Worm (Caenorhabditis elegans): ENCODE measurements around the gene fbxa-30.
A peak's percentile ranks its signal among the peaks of the same experiment; 100 is the strongest.

The fbxa-30 gene

DNA sequence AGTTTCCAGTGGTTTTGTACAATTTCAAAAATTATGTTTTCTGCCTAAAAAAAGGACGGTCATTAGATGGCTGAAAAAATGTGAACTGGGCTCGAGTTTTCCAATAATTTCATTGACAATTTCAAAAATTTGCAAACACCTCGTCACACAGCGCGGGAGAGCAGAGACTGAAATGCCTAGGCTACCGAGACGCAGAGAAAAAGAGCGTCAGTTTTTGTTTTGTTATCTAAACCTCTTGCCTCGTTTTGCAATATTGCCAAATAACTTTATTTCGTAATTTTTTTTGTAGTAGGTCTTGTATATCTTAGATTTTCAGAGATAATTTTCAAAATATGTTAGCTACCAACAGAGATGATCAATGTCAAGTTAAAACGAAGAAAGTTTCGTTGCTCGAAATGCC, 32.2 kb downstream of the fbxa-30 start, which contains the start of gene fbxa-63:
Gene fbxa-63 (plus strand): TSS at position 310 of the 400 bp plus-strand sequence.
- peak; percentile 71; the same call in 1 of the 2 replicates for TF ChIP-seq cebp-1 (GFP tag; IDR thresholded peaks at IDR 0.05)
- TF ChIP-seq cebp-1 (tag; optimal IDR thresholded peaks at IDR 0.05), result peak; percentile 93
- no peak for TF ChIP-seq zfh-2 (GFP tag; conservative IDR thresholded peaks at IDR 0.05)
- no peak for TF ChIP-seq snpc-4 (GFP tag; optimal IDR thresholded peaks at IDR 0.05)
- no peak for TF ChIP-seq snpc-4 (tag; optimal IDR thresholded peaks at IDR 0.05)
- TF ChIP-seq hmg-1.2 (GFP tag; IDR thresholded peaks at IDR 0.05), result peak; percentile 68; the same call in 1 of the 2 replicates
- no peak for TF ChIP-seq B0261.1 (tag; optimal IDR thresholded peaks at IDR 0.05)
- TF ChIP-seq athp-1 (tag; optimal IDR thresholded peaks at IDR 0.05), result no peak
- TF ChIP-seq zim-3 (tag; optimal IDR thresholded peaks at IDR 0.05), result no peak
- TF ChIP-seq ama-1 (optimal IDR thresholded peaks at IDR 0.05), result no peak
- TF ChIP-seq ama-1 (GFP tag; optimal IDR thresholded peaks at IDR 0.05), result no peak
- TF ChIP-seq attf-5 (GFP tag; optimal IDR thresholded peaks at IDR 0.05), result peak; percentile 57

DNA sequence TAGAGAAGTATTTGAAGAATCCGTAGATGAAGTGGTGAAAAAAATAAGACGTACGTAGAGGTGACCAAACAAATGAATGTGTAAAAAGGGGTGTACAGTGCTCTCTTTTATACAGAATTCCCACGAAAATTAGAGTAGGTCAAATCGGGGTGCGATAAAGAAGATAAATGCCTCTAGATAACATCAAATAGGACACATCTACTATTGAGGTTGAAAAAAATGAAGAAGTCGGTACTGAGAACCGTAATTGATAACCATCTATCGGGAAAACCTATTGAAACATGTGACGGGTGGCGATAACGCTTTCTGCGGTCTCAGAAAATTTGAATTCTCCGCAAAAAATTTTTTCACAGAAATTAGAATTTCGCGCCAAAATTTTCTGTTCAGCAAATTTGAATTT, 36.7 kb downstream of the fbxa-30 start, which contains the start of gene fbxa-61:
Gene fbxa-61 (plus strand): TSS at position 345 of the 400 bp plus-strand sequence.
- TF ChIP-seq C17E4.6 (GFP tag; IDR thresholded peaks at IDR 0.05) (no peak), rec-8 (tag; optimal IDR thresholded peaks at IDR 0.05) (no peak), ceh-100 (GFP tag; IDR thresholded peaks at IDR 0.05) (no peak), nfyb-1 (GFP tag; IDR thresholded peaks at IDR 0.05) (no peak)

DNA sequence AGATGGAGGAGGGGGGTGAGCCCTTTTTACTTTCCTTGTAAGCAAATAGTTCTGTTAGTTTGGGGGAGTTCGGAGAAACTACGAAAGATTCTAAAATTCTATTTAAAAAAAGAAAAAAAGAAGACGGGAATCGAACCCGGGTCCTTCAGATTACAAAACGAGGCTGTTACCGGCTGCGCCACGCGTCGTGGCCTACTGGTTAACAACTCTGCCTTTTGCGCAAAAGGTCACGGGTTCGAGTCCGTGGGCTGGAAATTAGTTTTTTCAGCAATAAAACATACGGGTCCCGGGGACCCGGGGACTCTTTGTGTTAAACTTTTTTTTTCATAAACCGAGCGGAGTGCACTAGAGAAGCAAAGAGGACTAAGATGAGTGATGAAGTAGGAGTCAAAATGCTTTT, 44.2 kb downstream of the fbxa-30 start:
- TF ChIP-seq D2030.7 (GFP tag; IDR thresholded peaks at IDR 0.05) (peak; percentile 39; the same call in 1 of the 2 replicates), zfh-2 (GFP tag; conservative IDR thresholded peaks at IDR 0.05) (0 out of 2 replicates have a peak, but pooled peaks have one; percentile 23), mel-28 (tag; optimal IDR thresholded peaks at IDR 0.05; ENCODE audit: borderline replicate concordance) (no peak), F10E7.11 (tag; optimal IDR thresholded peaks at IDR 0.05) (no peak), nhr-120 (GFP tag; IDR thresholded peaks at IDR 0.05) (no peak), pbrm-1 (GFP tag; IDR thresholded peaks at IDR 0.05) (peak; percentile 70)

DNA sequence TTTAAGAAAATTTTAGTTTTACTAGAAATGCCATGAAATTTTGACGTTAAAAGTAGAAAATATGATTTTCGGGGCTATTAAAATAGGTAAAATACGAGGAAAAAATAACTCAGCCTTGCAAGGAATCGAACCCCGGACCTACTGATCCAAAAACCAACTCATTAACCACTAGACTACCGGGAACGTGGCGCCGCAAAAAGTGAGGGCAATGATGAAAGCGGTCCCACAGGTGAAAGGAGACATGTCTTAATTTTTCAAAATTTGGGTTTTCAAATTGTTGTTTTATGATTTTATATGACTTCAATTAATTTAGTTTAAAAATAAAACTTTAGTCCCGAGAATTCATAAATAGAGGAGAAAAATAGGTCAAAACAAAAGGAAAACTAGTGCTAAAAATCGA, 44.7 kb downstream of the fbxa-30 start:
- TF ChIP-seq tbp1 (GFP tag; optimal IDR thresholded peaks at IDR 0.05) (peak; percentile 82), rpc-1 (optimal IDR thresholded peaks at IDR 0.05) (peak; percentile 13), rpc-1 (tag; optimal IDR thresholded peaks at IDR 0.05) (peak; percentile 60), C06A6.2 (GFP tag; conservative IDR thresholded peaks at IDR 0.05) (no peak), mcd-1 (GFP tag; IDR thresholded peaks at IDR 0.05) (no peak), B0261.1 (tag; optimal IDR thresholded peaks at IDR 0.05) (peak; percentile 65)

DNA sequence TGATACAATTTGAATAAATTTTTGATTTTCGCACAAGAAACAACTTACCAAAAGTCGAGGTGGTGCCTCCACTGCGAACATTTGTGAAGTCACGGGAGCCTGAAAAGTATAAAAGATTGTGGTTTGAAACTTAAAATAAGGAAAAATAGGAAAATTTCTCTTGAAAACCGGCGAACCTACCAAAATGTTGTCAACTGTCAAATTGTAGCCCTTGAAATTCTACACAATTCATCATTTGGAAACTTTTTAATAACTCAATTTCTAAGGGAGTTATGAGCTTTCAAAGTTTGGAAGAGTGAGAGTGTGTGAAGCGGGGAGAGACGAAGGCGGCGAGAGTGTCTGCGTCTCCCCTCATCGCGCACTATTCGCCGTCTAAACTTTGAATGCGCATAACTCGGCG, 45.2 kb downstream of the fbxa-30 start, which contains the start of gene pes-4:
Gene pes-4 (minus strand): TSS at position 101 of the 400 bp plus-strand sequence.
- TF ChIP-seq ztf-22 (GFP tag; optimal IDR thresholded peaks at IDR 0.05) (no peak), Y79H2A.3 (GFP tag; conservative IDR thresholded peaks at IDR 0.05) (no peak), Y95B8A.8 (GFP tag; IDR thresholded peaks at IDR 0.05) (no peak), hmg-1.2 (GFP tag; IDR thresholded peaks at IDR 0.05) (peak; percentile 46; the same call in 1 of the 2 replicates)

DNA sequence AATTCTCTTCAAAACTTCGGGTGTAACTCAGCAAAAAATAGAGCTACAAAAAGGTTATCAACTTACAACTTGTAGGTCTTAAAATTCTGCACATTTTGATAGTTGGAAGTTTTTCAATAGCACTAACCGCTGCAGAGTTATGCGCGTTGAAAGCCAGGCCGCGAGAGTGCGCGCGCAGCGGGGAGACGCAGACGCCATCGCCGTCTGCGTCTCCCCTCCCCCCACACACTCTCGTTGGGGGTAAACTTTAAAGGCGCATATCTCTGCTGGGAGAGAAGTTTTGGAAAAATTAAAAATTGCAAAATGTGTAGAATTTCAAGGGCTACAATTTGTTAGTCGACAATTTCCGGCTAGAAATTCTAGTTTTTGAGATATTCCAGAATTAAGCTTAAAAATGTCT, 45.9 kb downstream of the fbxa-30 start:
- TF ChIP-seq ekl-4 (GFP tag; IDR thresholded peaks at IDR 0.05) (no peak), ztf-26 (tag; optimal IDR thresholded peaks at IDR 0.05) (no peak), K12H6.12 (tag; optimal IDR thresholded peaks at IDR 0.05) (no peak), snpc-1.3 (tag; optimal IDR thresholded peaks at IDR 0.05; ENCODE audit: insufficient read depth) (no peak), T26A5.8 (tag; optimal IDR thresholded peaks at IDR 0.05) (no peak), nhr-120 (GFP tag; IDR thresholded peaks at IDR 0.05) (no peak), zfh-2 (GFP tag; conservative IDR thresholded peaks at IDR 0.05) (peak; percentile 63), hmg-1.2 (GFP tag; IDR thresholded peaks at IDR 0.05) (peak; percentile 79), nhr-179 (tag; optimal IDR thresholded peaks at IDR 0.05) (no peak), ztf-28 (GFP tag; IDR thresholded peaks at IDR 0.05) (no peak), ccch-3 (GFP tag; optimal IDR thresholded peaks at IDR 0.05) (no peak), C06A6.2 (GFP tag; conservative IDR thresholded peaks at IDR 0.05) (no peak), madf-6 (GFP tag; IDR thresholded peaks at IDR 0.05) (no peak)
